Worm (Caenorhabditis elegans) whole organism, L1 larva: ENCODE data around the gene lrr-1.

Experiments used
- F16B12.6 ChIP-seq: fragments of 150-350 bp; optimal IDR thresholded peaks from 2 replicates; lab custom pipeline; 2014; ENCODE audit warnings: missing biosample characterization, missing genetic modification characterization
- Y116A8C.19 ChIP-seq: sonication (generic microtip); optimal IDR thresholded peaks from 2 replicates; lab custom pipeline; 2016; ENCODE audit warnings: missing compliant biosample characterization, missing genetic modification characterization, borderline replicate concordance
- aha-1 ChIP-seq: fragments of 150-350 bp; optimal IDR thresholded peaks from 2 replicates; lab custom pipeline; 2014; ENCODE audit warnings: missing biosample characterization, missing genetic modification characterization
- alr-1 ChIP-seq: fragments of 200-800 bp; sonication (Bioruptor generic); optimal IDR thresholded peaks from 2 replicates; lab custom pipeline; 2018; ENCODE audit warnings: borderline replicate concordance, mild to moderate bottlenecking, missing genetic modification characterization, missing compliant biosample characterization
- aly-2 ChIP-seq: fragments of 150-350 bp; optimal IDR thresholded peaks from 2 replicates; lab custom pipeline; 2014; ENCODE audit warnings: missing biosample characterization, missing genetic modification characterization
- ama-1 ChIP-seq: fragments of 150-350 bp; optimal IDR thresholded peaks from 2 replicates; lab custom pipeline; 2014
- blmp-1 ChIP-seq: fragments of 150-350 bp; optimal IDR thresholded peaks from 2 replicates; lab custom pipeline; 2014; ENCODE audit warnings: missing biosample characterization, missing genetic modification characterization
- dsc-1 ChIP-seq: sonication (generic microtip); optimal IDR thresholded peaks from 2 replicates; lab custom pipeline; 2016; ENCODE audit warnings: mild to moderate bottlenecking, missing genetic modification characterization, missing compliant biosample characterization
- efl-1 ChIP-seq, 4 experiments: fragments of 150-350 bp; optimal IDR thresholded peaks in 3 of 4; peaks in 1 of 4; 1 replicate in 1 of 4; 2 replicates in 3 of 4; lab custom pipeline; 2014; ENCODE audit warnings: missing biosample characterization in 2 of 4, missing genetic modification characterization in 2 of 4, missing genetic modification reagents in 2 of 4
- egl-13 ChIP-seq: sonication (generic microtip); optimal IDR thresholded peaks from 2 replicates; lab custom pipeline; 2016; ENCODE audit warnings: missing genotype, missing genetic modification reagents, missing genetic modification characterization, missing compliant biosample characterization
- elt-3 ChIP-seq, 6 experiments: fragments of 150-350 bp in 1 of 6; sonication (generic microtip); optimal IDR thresholded peaks; 2 replicates each; lab custom pipeline; 2017 to 2018; ENCODE audit warnings: missing biosample characterization in 6 of 6, missing genetic modification characterization in 6 of 6, inconsistent platforms in 1 of 6
- grh-1 ChIP-seq: fragments of 200-800 bp; sonication (Bioruptor generic); IDR thresholded peaks from 2 replicates; pipeline ENCODE4 v1.3.6; 2022; ENCODE audit warnings: missing genetic modification reagents, missing genetic modification characterization, missing compliant biosample characterization
- hlh-17 ChIP-seq: fragments of 200-800 bp; sonication (Bioruptor generic); optimal IDR thresholded peaks from 2 replicates; lab custom pipeline; 2018; ENCODE audit warnings: missing genetic modification characterization, mild to moderate bottlenecking, missing compliant biosample characterization, moderate library complexity, borderline replicate concordance
- irx-1 ChIP-seq: sonication (generic microtip); optimal IDR thresholded peaks from 2 replicates; lab custom pipeline; 2016; ENCODE audit warnings: missing genetic modification characterization, missing compliant biosample characterization
- isw-1 ChIP-seq: fragments of 200-800 bp; sonication (Bioruptor generic); IDR thresholded peaks from 2 replicates; pipeline ENCODE4 v1.3.6; 2022; ENCODE audit warnings: missing genetic modification characterization, missing compliant biosample characterization
- lin-39 ChIP-seq: fragments of 150-350 bp; optimal IDR thresholded peaks from 2 replicates; lab custom pipeline; 2014; ENCODE audit warnings: missing biosample characterization, missing genetic modification reagents, missing genetic modification characterization
- lir-3 ChIP-seq: sonication (generic microtip); optimal IDR thresholded peaks from 2 replicates; lab custom pipeline; 2016; ENCODE audit warnings: mild to moderate bottlenecking, missing genetic modification characterization, moderate library complexity, missing compliant biosample characterization; ENCODE audit not compliant: poor library complexity
- lsy-2 ChIP-seq, 2 experiments: fragments of 150-350 bp; optimal IDR thresholded peaks; 2 replicates each; lab custom pipeline; 2014; ENCODE audit warnings: missing biosample characterization in 2 of 2, missing genetic modification characterization in 2 of 2
- mab-9 ChIP-seq: fragments of 200-800 bp; sonication (Bioruptor generic); IDR thresholded peaks from 2 replicates; pipeline ENCODE4 v1.3.6; 2022; ENCODE audit warnings: missing genetic modification reagents, missing genetic modification characterization, missing compliant biosample characterization
- mdl-1 ChIP-seq, 2 experiments: fragments of 150-350 bp; optimal IDR thresholded peaks; 2 replicates each; lab custom pipeline; 2014 to 2017; ENCODE audit warnings: missing biosample characterization in 2 of 2, missing genetic modification characterization in 2 of 2, inconsistent platforms in 1 of 2
- mef-2 ChIP-seq: fragments of 150-350 bp; optimal IDR thresholded peaks from 2 replicates; lab custom pipeline; 2014; ENCODE audit warnings: missing biosample characterization, missing genetic modification characterization
- mep-1 ChIP-seq: fragments of 150-350 bp; optimal IDR thresholded peaks from 2 replicates; lab custom pipeline; 2014; ENCODE audit warnings: missing biosample characterization, missing genetic modification characterization
- nhr-11 ChIP-seq: fragments of 150-350 bp; optimal IDR thresholded peaks from 2 replicates; lab custom pipeline; 2014; ENCODE audit warnings: missing biosample characterization, missing genetic modification characterization
- nhr-20 ChIP-seq: sonication (generic microtip); optimal IDR thresholded peaks from 2 replicates; lab custom pipeline; 2016; ENCODE audit warnings: mild to moderate bottlenecking, missing genetic modification characterization, missing compliant biosample characterization
- nhr-77 ChIP-seq: fragments of 150-350 bp; optimal IDR thresholded peaks from 2 replicates; lab custom pipeline; 2014; ENCODE audit warnings: missing biosample characterization, missing genetic modification characterization
- nhr-85 ChIP-seq: sonication (generic microtip); peaks from one replicate; lab custom pipeline; 2016; ENCODE audit warnings: missing genetic modification characterization, inconsistent platforms, missing compliant biosample characterization
- nhr-90 ChIP-seq: sonication (generic microtip); optimal IDR thresholded peaks from 2 replicates; lab custom pipeline; 2016; ENCODE audit warnings: mild to moderate bottlenecking, missing genetic modification characterization, missing compliant biosample characterization; ENCODE audit not compliant: poor library complexity
- pqm-1 ChIP-seq: sonication (generic microtip); optimal IDR thresholded peaks from 3 replicates; lab custom pipeline; 2017; ENCODE audit warnings: missing biosample characterization, missing genetic modification characterization
- skn-1 ChIP-seq: fragments of 150-350 bp; optimal IDR thresholded peaks from 2 replicates; lab custom pipeline; 2014; ENCODE audit warnings: missing biosample characterization, missing genetic modification characterization
- snpc-4 ChIP-seq: fragments of 150-350 bp; optimal IDR thresholded peaks from 2 replicates; lab custom pipeline; 2014; ENCODE audit warnings: missing biosample characterization, missing genetic modification characterization
- snu-23 ChIP-seq: sonication (generic microtip); optimal IDR thresholded peaks from 2 replicates; lab custom pipeline; 2016; ENCODE audit warnings: missing genetic modification characterization, missing compliant biosample characterization
- sptf-1 ChIP-seq: fragments of 150-350 bp; optimal IDR thresholded peaks from 2 replicates; lab custom pipeline; 2014; ENCODE audit warnings: missing biosample characterization, missing genetic modification characterization
- tbx-2 ChIP-seq: sonication (generic microtip); optimal IDR thresholded peaks from 2 replicates; lab custom pipeline; 2016; ENCODE audit warnings: missing genetic modification characterization, missing compliant biosample characterization
- tlp-1 ChIP-seq: fragments of 150-350 bp; optimal IDR thresholded peaks from 2 replicates; lab custom pipeline; 2014; ENCODE audit warnings: missing biosample characterization, missing genetic modification characterization
- unc-62 ChIP-seq: fragments of 150-350 bp; optimal IDR thresholded peaks from 2 replicates; lab custom pipeline; 2014; ENCODE audit warnings: missing biosample characterization, missing genetic modification reagents, missing genetic modification characterization
- unc-98 ChIP-seq: fragments of 200-800 bp; sonication (Bioruptor generic); IDR thresholded peaks from 2 replicates; pipeline ENCODE4 v1.3.6; 2022; ENCODE audit warnings: missing genetic modification characterization, missing compliant biosample characterization
- vab-15 ChIP-seq: sonication (generic microtip); optimal IDR thresholded peaks from 2 replicates; lab custom pipeline; 2017; ENCODE audit warnings: missing genotype, mild to moderate bottlenecking, missing genetic modification characterization, missing compliant biosample characterization
- xbp-1 ChIP-seq: sonication (generic microtip); optimal IDR thresholded peaks from 2 replicates; lab custom pipeline; 2016; ENCODE audit warnings: missing genetic modification characterization, missing compliant biosample characterization
- zag-1 ChIP-seq: fragments of 150-350 bp; optimal IDR thresholded peaks from 2 replicates; lab custom pipeline; 2014; ENCODE audit warnings: missing biosample characterization, missing genetic modification characterization
- zip-4 ChIP-seq: fragments of 200-800 bp; sonication (Bioruptor generic); optimal IDR thresholded peaks from 2 replicates; lab custom pipeline; 2018; ENCODE audit warnings: mild to moderate bottlenecking, missing genetic modification characterization, moderate library complexity, missing compliant biosample characterization

lrr-1 gene

ce11 chrII:4993530-4994192 is 42.6 kb downstream of the lrr-1 start, which contains the start of the genes eif-1 and vps-24 (continued):
- no peak for TF ChIP-seq vab-15
- TF ChIP-seq ama-1 (lab: Kevin White, UChicago), result no peak
- TF ChIP-seq, all 84 proteins: peak for 29

- TF ChIP-seq sptf-1 (tag; lab: Kevin White, UChicago) (no peak), Y116A8C.19 (tag; lab: Kevin White, UChicago) (no peak), lsy-2 (tag; optimal IDR thresholded peaks at IDR 0.05; lab: Kevin White, UChicago) (no peak), lin-39 (tag; lab: Kevin White, UChicago) (no peak), ama-1 (lab: Kevin White, UChicago) (no peak), snpc-4 (no peak), grh-1 (GFP tag; lab: Robert Waterston, UW) (no peak), nhr-11 (tag; lab: Kevin White, UChicago) (no peak), lir-3 (tag; lab: Kevin White, UChicago) (no peak), isw-1 (GFP tag; lab: Robert Waterston, UW) (no peak), aly-2 (no peak), tlp-1 (tag; lab: Kevin White, UChicago) (no peak), mep-1 (tag; lab: Kevin White, UChicago) (no peak), alr-1 (tag; lab: Kevin White, UChicago) (no peak), pqm-1 (tag; lab: Kevin White, UChicago) (no peak)
Measured at ce11 chrII:4992977-4993376, 43.3 kb downstream of the lrr-1 start, which contains the start of gene pigb-1. pigb-1 (minus strand) TSS chrII:4993077.

- TF ChIP-seq grh-1 (GFP tag; lab: Robert Waterston, UW) (no peak), isw-1 (GFP tag; lab: Robert Waterston, UW) (no peak), mdl-1 (tag; optimal IDR thresholded peaks at IDR 0.05; lab: Kevin White, UChicago) (no peak), unc-98 (GFP tag; lab: Robert Waterston, UW) (no peak), tbx-2 (tag; lab: Kevin White, UChicago) (no peak), vab-15 (no peak), zag-1 (tag; lab: Kevin White, UChicago) (no peak), irx-1 (tag; lab: Kevin White, UChicago) (no peak), egl-13 (no peak), blmp-1 (tag; lab: Kevin White, UChicago) (no peak), elt-3 (tag; optimal IDR thresholded peaks at IDR 0.05; lab: Kevin White, UChicago) (no peak), aha-1 (tag; lab: Kevin White, UChicago) (no peak), dsc-1 (tag; lab: Kevin White, UChicago) (no peak), nhr-85 (tag; lab: Kevin White, UChicago) (no peak)
- TF ChIP-seq, all 84 proteins: peak for 0
Measured at ce11 chrII:4989802-4990201, 46.4 kb downstream of the lrr-1 start, which contains the start of gene T27F7.12. T27F7.12 (plus strand) TSS chrII:4990102.

ce11 chrII:4987257-4987656 is 49.0 kb downstream of the lrr-1 start:
- TF ChIP-seq tlp-1 (tag; lab: Kevin White, UChicago), result no peak
- no peak for TF ChIP-seq mab-9 (GFP tag; lab: Robert Waterston, UW)
- TF ChIP-seq blmp-1 (tag; lab: Kevin White, UChicago), result no peak
- no peak for TF ChIP-seq nhr-90 (tag; lab: Kevin White, UChicago)

- TF ChIP-seq grh-1 (GFP tag; lab: Robert Waterston, UW), result no peak
- TF ChIP-seq mep-1 (tag; lab: Kevin White, UChicago), result no peak
- TF ChIP-seq mef-2 (tag; lab: Kevin White, UChicago), result no peak
- TF ChIP-seq xbp-1, result no peak
- no peak for TF ChIP-seq pqm-1 (tag; lab: Kevin White, UChicago)
- TF ChIP-seq sptf-1 (tag; lab: Kevin White, UChicago), result no peak
- no peak for TF ChIP-seq vab-15
- no peak for TF ChIP-seq nhr-20 (tag; lab: Kevin White, UChicago)
- TF ChIP-seq alr-1 (tag; lab: Kevin White, UChicago), result no peak
- TF ChIP-seq zip-4 (GFP tag; lab: Kevin White, UChicago), result no peak
- TF ChIP-seq hlh-17 (GFP tag; lab: Kevin White, UChicago), result no peak
- no peak for TF ChIP-seq nhr-90 (tag; lab: Kevin White, UChicago)
- no peak for TF ChIP-seq snu-23 (GFP tag; lab: Kevin White, UChicago)
- TF ChIP-seq nhr-77 (tag; lab: Kevin White, UChicago), result no peak
- no peak for TF ChIP-seq tlp-1 (tag; lab: Kevin White, UChicago)
- no peak for TF ChIP-seq skn-1 (tag; lab: Kevin White, UChicago)
- no peak for TF ChIP-seq elt-3 (tag; optimal IDR thresholded peaks at IDR 0.05; lab: Kevin White, UChicago)
- no peak for TF ChIP-seq unc-62
- TF ChIP-seq F16B12.6 (tag; lab: Kevin White, UChicago), result no peak
- TF ChIP-seq efl-1 (optimal IDR thresholded peaks at IDR 0.05; lab: Kevin White, UChicago), result no peak
- TF ChIP-seq efl-1 (GFP tag; optimal IDR thresholded peaks at IDR 0.05 in 1 of 2; lab: Kevin White, UChicago), result no peak
Measured at ce11 chrII:4986664-4987063, 49.6 kb downstream of the lrr-1 start.
